Worm (Caenorhabditis elegans) whole organism, L1 larva: Measurements from ENCODE around the gene sir-2.2.

Experiments used
- C16A3.4 ChIP-seq: fragments of 150-350 bp; optimal IDR thresholded peaks from 2 replicates; lab custom pipeline; 2014; ENCODE audit warnings: missing biosample characterization, missing genetic modification characterization
- C34B4.2 ChIP-seq: sonication (generic microtip); optimal IDR thresholded peaks from 2 replicates; lab custom pipeline; 2017; ENCODE audit warnings: mild to moderate bottlenecking, missing genetic modification characterization, missing compliant biosample characterization
- aly-2 ChIP-seq: fragments of 150-350 bp; optimal IDR thresholded peaks from 2 replicates; lab custom pipeline; 2014; ENCODE audit warnings: missing biosample characterization, missing genetic modification characterization
- blmp-1 ChIP-seq: fragments of 150-350 bp; optimal IDR thresholded peaks from 2 replicates; lab custom pipeline; 2014; ENCODE audit warnings: missing biosample characterization, missing genetic modification characterization
- ceh-63 ChIP-seq: fragments of 200-800 bp; sonication (Bioruptor generic); optimal IDR thresholded peaks from 2 replicates; lab custom pipeline; 2018; ENCODE audit warnings: mild to moderate bottlenecking, missing genetic modification characterization, missing compliant biosample characterization
- ceh-82 ChIP-seq, 3 experiments: fragments of 150-350 bp in 1 of 3; sonication (generic microtip) in 2 of 3; optimal IDR thresholded peaks; 2 replicates each; lab custom pipeline; 2014 to 2017; ENCODE audit warnings: missing biosample characterization in 3 of 3, missing genetic modification characterization in 3 of 3
- dsc-1 ChIP-seq: sonication (generic microtip); optimal IDR thresholded peaks from 2 replicates; lab custom pipeline; 2016; ENCODE audit warnings: mild to moderate bottlenecking, missing genetic modification characterization, missing compliant biosample characterization
- efl-3 ChIP-seq: fragments of 200-800 bp; sonication (Bioruptor generic); optimal IDR thresholded peaks from 2 replicates; lab custom pipeline; 2018; ENCODE audit warnings: mild to moderate bottlenecking, missing genetic modification characterization, missing compliant biosample characterization
- egl-13 ChIP-seq: sonication (generic microtip); optimal IDR thresholded peaks from 2 replicates; lab custom pipeline; 2016; ENCODE audit warnings: missing genotype, missing genetic modification reagents, missing genetic modification characterization, missing compliant biosample characterization
- egl-27 ChIP-seq, 2 experiments: fragments of 150-350 bp in 1 of 2; sonication (generic microtip); optimal IDR thresholded peaks; 3 replicates each; lab custom pipeline; 2017 to 2018; ENCODE audit warnings: missing biosample characterization in 2 of 2, missing genetic modification characterization in 2 of 2, missing genetic modification reagents in 2 of 2
- elt-2 ChIP-seq: sonication (generic microtip); optimal IDR thresholded peaks from 2 replicates; lab custom pipeline; 2016; ENCODE audit warnings: missing genetic modification characterization, mild to moderate bottlenecking, inconsistent platforms, missing compliant biosample characterization, missing genetic modification reagents
- elt-3 ChIP-seq, 6 experiments: fragments of 150-350 bp in 1 of 6; sonication (generic microtip); optimal IDR thresholded peaks; 2 replicates each; lab custom pipeline; 2017 to 2018; ENCODE audit warnings: missing biosample characterization in 6 of 6, missing genetic modification characterization in 6 of 6, inconsistent platforms in 1 of 6
- fkh-4 ChIP-seq: sonication (generic microtip); optimal IDR thresholded peaks from 2 replicates; lab custom pipeline; 2016; ENCODE audit warnings: missing compliant biosample characterization, missing genetic modification characterization, borderline replicate concordance
- fkh-8 ChIP-seq: sonication (generic microtip); optimal IDR thresholded peaks from 2 replicates; lab custom pipeline; 2016; ENCODE audit warnings: mild to moderate bottlenecking, missing genetic modification characterization, missing compliant biosample characterization
- fos-1 ChIP-seq: fragments of 150-350 bp; optimal IDR thresholded peaks from 2 replicates; lab custom pipeline; 2014; ENCODE audit warnings: missing biosample characterization, missing genetic modification characterization
- hlh-4 ChIP-seq: sonication (generic microtip); optimal IDR thresholded peaks from 2 replicates; lab custom pipeline; 2016; ENCODE audit warnings: mild to moderate bottlenecking, missing genetic modification characterization, missing compliant biosample characterization
- irx-1 ChIP-seq: sonication (generic microtip); optimal IDR thresholded peaks from 2 replicates; lab custom pipeline; 2016; ENCODE audit warnings: missing genetic modification characterization, missing compliant biosample characterization
- jun-1 ChIP-seq: fragments of 150-350 bp; optimal IDR thresholded peaks from 2 replicates; lab custom pipeline; 2014; ENCODE audit warnings: missing biosample characterization, missing genetic modification reagents, missing genetic modification characterization
- lin-13 ChIP-seq: fragments of 150-350 bp; optimal IDR thresholded peaks from 2 replicates; lab custom pipeline; 2014; ENCODE audit warnings: missing biosample characterization, missing genetic modification reagents, missing genetic modification characterization
- lin-14 ChIP-seq: fragments of 200-800 bp; sonication (Bioruptor generic); optimal IDR thresholded peaks from 2 replicates; lab custom pipeline; 2018; ENCODE audit warnings: mild to moderate bottlenecking, missing genetic modification characterization, moderate library complexity, missing compliant biosample characterization
- lin-35 ChIP-seq, 2 experiments: fragments of 150-350 bp; optimal IDR thresholded peaks; 2 replicates each; lab custom pipeline; 2014; ENCODE audit warnings: missing biosample characterization in 2 of 2, missing genetic modification characterization in 2 of 2, missing genetic modification reagents in 2 of 2
- lir-3 ChIP-seq: sonication (generic microtip); optimal IDR thresholded peaks from 2 replicates; lab custom pipeline; 2016; ENCODE audit warnings: mild to moderate bottlenecking, missing genetic modification characterization, moderate library complexity, missing compliant biosample characterization; ENCODE audit not compliant: poor library complexity
- lsy-2 ChIP-seq, 2 experiments: fragments of 150-350 bp; optimal IDR thresholded peaks; 2 replicates each; lab custom pipeline; 2014; ENCODE audit warnings: missing biosample characterization in 2 of 2, missing genetic modification characterization in 2 of 2
- mab-9 ChIP-seq: fragments of 200-800 bp; sonication (Bioruptor generic); IDR thresholded peaks from 2 replicates; pipeline ENCODE4 v1.3.6; 2022; ENCODE audit warnings: missing genetic modification reagents, missing genetic modification characterization, missing compliant biosample characterization
- mep-1 ChIP-seq: fragments of 150-350 bp; optimal IDR thresholded peaks from 2 replicates; lab custom pipeline; 2014; ENCODE audit warnings: missing biosample characterization, missing genetic modification characterization
- nhr-20 ChIP-seq: sonication (generic microtip); optimal IDR thresholded peaks from 2 replicates; lab custom pipeline; 2016; ENCODE audit warnings: mild to moderate bottlenecking, missing genetic modification characterization, missing compliant biosample characterization
- nhr-237 ChIP-seq: fragments of 150-350 bp; optimal IDR thresholded peaks from 2 replicates; lab custom pipeline; 2014; ENCODE audit warnings: missing biosample characterization, missing genetic modification characterization
- nhr-71 ChIP-seq: sonication (generic microtip); optimal IDR thresholded peaks from 2 replicates; lab custom pipeline; 2016; ENCODE audit warnings: mild to moderate bottlenecking, missing genetic modification characterization, moderate library complexity, missing compliant biosample characterization
- nhr-77 ChIP-seq: fragments of 150-350 bp; optimal IDR thresholded peaks from 2 replicates; lab custom pipeline; 2014; ENCODE audit warnings: missing biosample characterization, missing genetic modification characterization
- nhr-85 ChIP-seq: sonication (generic microtip); peaks from one replicate; lab custom pipeline; 2016; ENCODE audit warnings: missing genetic modification characterization, inconsistent platforms, missing compliant biosample characterization
- nhr-90 ChIP-seq: sonication (generic microtip); optimal IDR thresholded peaks from 2 replicates; lab custom pipeline; 2016; ENCODE audit warnings: mild to moderate bottlenecking, missing genetic modification characterization, missing compliant biosample characterization; ENCODE audit not compliant: poor library complexity
- pax-3 ChIP-seq: fragments of 200-800 bp; sonication (Bioruptor generic); optimal IDR thresholded peaks from 2 replicates; lab custom pipeline; 2018; ENCODE audit warnings: mild to moderate bottlenecking, missing genetic modification characterization, moderate library complexity, missing compliant biosample characterization
- rnt-1 ChIP-seq: sonication (generic microtip); optimal IDR thresholded peaks from 2 replicates; lab custom pipeline; 2016; ENCODE audit warnings: mild to moderate bottlenecking, missing genetic modification characterization, moderate library complexity, missing compliant biosample characterization
- sox-4 ChIP-seq: sonication (generic microtip); optimal IDR thresholded peaks from 2 replicates; lab custom pipeline; 2016; ENCODE audit warnings: missing genetic modification characterization, missing compliant biosample characterization
- sup-37 ChIP-seq: fragments of 200-800 bp; sonication (Bioruptor generic); optimal IDR thresholded peaks from 2 replicates; lab custom pipeline; 2018; ENCODE audit warnings: mild to moderate bottlenecking, missing genetic modification characterization, missing compliant biosample characterization
- unc-130 ChIP-seq: fragments of 150-350 bp; optimal IDR thresholded peaks from 2 replicates; lab custom pipeline; 2017; ENCODE audit warnings: missing biosample characterization, missing genetic modification characterization, inconsistent platforms
- unc-62 ChIP-seq: fragments of 150-350 bp; optimal IDR thresholded peaks from 2 replicates; lab custom pipeline; 2014; ENCODE audit warnings: missing biosample characterization, missing genetic modification reagents, missing genetic modification characterization
- unc-86 ChIP-seq: sonication (generic microtip); optimal IDR thresholded peaks from 2 replicates; lab custom pipeline; 2016; ENCODE audit warnings: missing genetic modification characterization, missing compliant biosample characterization
- unc-98 ChIP-seq: fragments of 200-800 bp; sonication (Bioruptor generic); IDR thresholded peaks from 2 replicates; pipeline ENCODE4 v1.3.6; 2022; ENCODE audit warnings: missing genetic modification characterization, missing compliant biosample characterization
- vab-15 ChIP-seq: sonication (generic microtip); optimal IDR thresholded peaks from 2 replicates; lab custom pipeline; 2017; ENCODE audit warnings: missing genotype, mild to moderate bottlenecking, missing genetic modification characterization, missing compliant biosample characterization
- xbp-1 ChIP-seq: sonication (generic microtip); optimal IDR thresholded peaks from 2 replicates; lab custom pipeline; 2016; ENCODE audit warnings: missing genetic modification characterization, missing compliant biosample characterization
- ztf-11 ChIP-seq, 2 experiments: sonication (generic microtip); optimal IDR thresholded peaks; 2 replicates each; lab custom pipeline; 2016 to 2017; ENCODE audit warnings: missing genetic modification characterization in 2 of 2, missing biosample characterization in 1 of 2, missing compliant biosample characterization in 1 of 2

The sir-2.2 gene

ce11 chrX:13328034-13328433 lies at the start of gene sir-2.2:
TSS of gene sir-2.2 (plus strand) at chrX:13328067.
- TF ChIP-seq elt-2 (tag; lab: Kevin White, UChicago) (peak; percentile 57), dsc-1 (tag; lab: Kevin White, UChicago) (no peak), mep-1 (no peak), lin-14 (GFP tag; lab: Kevin White, UChicago) (peak; percentile 21), nhr-71 (peak; percentile 40), blmp-1 (tag; lab: Kevin White, UChicago) (peak; percentile 9), nhr-90 (peak; percentile 32), nhr-20 (tag; lab: Kevin White, UChicago) (peak; percentile 51), lin-35 (GFP tag; optimal IDR thresholded peaks at IDR 0.05; lab: Kevin White, UChicago) (peak in 1 of 2 experiments; percentile 28), nhr-85 (tag; lab: Kevin White, UChicago) (peak; percentile 58), rnt-1 (tag; lab: Kevin White, UChicago) (no peak), fos-1 (tag; lab: Kevin White, UChicago) (no peak)
- TF ChIP-seq, all 84 proteins: peak for 8

- no peak for TF ChIP-seq nhr-77
- TF ChIP-seq nhr-85 (tag; lab: Kevin White, UChicago): no peak
- no peak for TF ChIP-seq C34B4.2
- no peak for TF ChIP-seq hlh-4 (tag; lab: Kevin White, UChicago)
Measured at ce11 chrX:13278876-13279275, 49.0 kb upstream of the sir-2.2 start, which contains the start of gene phf-33. TSS of gene phf-33 (minus strand) at chrX:13278976.

- TF ChIP-seq nhr-90 (peak; percentile 12), nhr-20 (tag; lab: Kevin White, UChicago) (peak; percentile 13), unc-130 (tag; lab: Kevin White, UChicago) (no peak), lir-3 (tag; lab: Kevin White, UChicago) (no peak), aly-2 (tag; lab: Kevin White, UChicago) (no peak), lin-35 (GFP tag; optimal IDR thresholded peaks at IDR 0.05; lab: Kevin White, UChicago) (peak in 1 of 2 experiments; percentile 13), egl-13 (tag; lab: Kevin White, UChicago) (no peak), lin-13 (GFP tag; lab: Kevin White, UChicago) (no peak), unc-98 (GFP tag; lab: Robert Waterston, UW) (no peak), vab-15 (tag; lab: Kevin White, UChicago) (no peak), ceh-82 (tag; optimal IDR thresholded peaks at IDR 0.05; lab: Kevin White, UChicago) (peak in 1 of 3 experiments; percentile 2)
Measured at ce11 chrX:13283462-13283861, 44.4 kb upstream of the sir-2.2 start.

- TF ChIP-seq egl-13 (tag; lab: Kevin White, UChicago) (no peak), dsc-1 (tag; lab: Kevin White, UChicago) (no peak), jun-1 (tag; lab: Kevin White, UChicago) (no peak)
- TF ChIP-seq, all 84 proteins: peak for 0
Measured at ce11 chrX:13284091-13284490, 43.8 kb upstream of the sir-2.2 start, which contains the start of gene cyp-14A4. TSS of gene cyp-14A4 (minus strand) at chrX:13284197.

- TF ChIP-seq aly-2 (tag; lab: Kevin White, UChicago) (no peak), mab-9 (no peak), sox-4 (tag; lab: Kevin White, UChicago) (no peak), ceh-63 (GFP tag; lab: Kevin White, UChicago) (no peak), xbp-1 (no peak), egl-13 (tag; lab: Kevin White, UChicago) (no peak), unc-130 (tag; lab: Kevin White, UChicago) (no peak), elt-3 (tag; optimal IDR thresholded peaks at IDR 0.05; lab: Kevin White, UChicago) (no peak), fkh-8 (tag; lab: Kevin White, UChicago) (no peak)
Measured at ce11 chrX:13284618-13285017, 43.2 kb upstream of the sir-2.2 start.

ce11 chrX:13286533-13286932 lies 41.3 kb upstream of the sir-2.2 start, which contains the start of gene R04D3.2:
TSS of gene R04D3.2 (minus strand) at chrX:13286633.
- TF ChIP-seq nhr-237 (tag; lab: Kevin White, UChicago): no peak
- no peak for TF ChIP-seq elt-2 (tag; lab: Kevin White, UChicago)
- no peak for TF ChIP-seq fkh-4 (tag; lab: Kevin White, UChicago)
- no peak for TF ChIP-seq rnt-1 (tag; lab: Kevin White, UChicago)
- no peak for TF ChIP-seq unc-86 (tag; lab: Kevin White, UChicago)
- TF ChIP-seq lir-3 (tag; lab: Kevin White, UChicago): no peak
- no peak for TF ChIP-seq lsy-2 (tag; optimal IDR thresholded peaks at IDR 0.05; lab: Kevin White, UChicago)
- no peak for TF ChIP-seq blmp-1 (tag; lab: Kevin White, UChicago)
- TF ChIP-seq pax-3 (tag; lab: Kevin White, UChicago): no peak
- TF ChIP-seq egl-27 (tag; optimal IDR thresholded peaks at IDR 0.05; lab: Kevin White, UChicago): no peak
- TF ChIP-seq unc-62 (GFP tag; lab: Kevin White, UChicago): no peak
- no peak for TF ChIP-seq irx-1 (tag; lab: Kevin White, UChicago)
- no peak for TF ChIP-seq sup-37
- TF ChIP-seq C16A3.4 (tag; lab: Kevin White, UChicago): no peak
- TF ChIP-seq ztf-11 (tag; optimal IDR thresholded peaks at IDR 0.05; lab: Kevin White, UChicago): no peak
- no peak for TF ChIP-seq efl-3 (GFP tag; lab: Kevin White, UChicago)
